Fruit fly (Drosophila melanogaster) whole organism, embryonic: ENCODE results near the gene Cyp4ac3.

Experiments
- CG10462 ChIP-seq: fragments of 200-800 bp; sonication (Bioruptor generic); optimal IDR thresholded peaks from 2 replicates; lab custom pipeline; 2016; ENCODE audit warnings: missing biosample characterization, missing genetic modification characterization
- CG11560 ChIP-seq: fragments of 200-800 bp; sonication (Bioruptor generic); IDR thresholded peaks from 3 replicates; pipeline ENCODE4 v1.3.6; 2022; ENCODE audit warnings: missing biosample characterization, missing genetic modification characterization
- CG11695 ChIP-seq: fragments of 200-800 bp; sonication (Bioruptor generic); IDR thresholded peaks from 3 replicates; pipeline ENCODE4 v1.3.6; 2022; ENCODE audit warnings: missing biosample characterization, missing genetic modification characterization
- CG14050 ChIP-seq: fragments of 200-800 bp; sonication (Bioruptor generic); IDR thresholded peaks from 3 replicates; pipeline ENCODE4 v1.3.6; 2022; ENCODE audit warnings: missing biosample characterization, missing genetic modification characterization
- CG15011 ChIP-seq: fragments of 200-800 bp; sonication (Bioruptor generic); optimal IDR thresholded peaks from 3 replicates; lab custom pipeline; 2018; ENCODE audit warnings: missing biosample characterization, mild to moderate bottlenecking, missing genetic modification characterization
- CG15601 ChIP-seq: fragments of 200-800 bp; sonication (Bioruptor generic); optimal IDR thresholded peaks from 3 replicates; lab custom pipeline; 2019; ENCODE audit warnings: missing biosample characterization, mild to moderate bottlenecking, missing genetic modification characterization, moderate library complexity
- CG17361 ChIP-seq: fragments of 200-800 bp; sonication (Bioruptor generic); IDR thresholded peaks from 3 replicates; pipeline ENCODE4 v1.3.6; 2022; ENCODE audit warnings: missing biosample characterization, missing genetic modification characterization
- CG17385 ChIP-seq: fragments of 200-800 bp; sonication (Bioruptor generic); optimal IDR thresholded peaks from 3 replicates; lab custom pipeline; 2018; ENCODE audit warnings: missing biosample characterization, mild to moderate bottlenecking, missing genetic modification characterization
- CG18619 ChIP-seq: fragments of 200-800 bp; sonication (Bioruptor generic); optimal IDR thresholded peaks from 3 replicates; lab custom pipeline; 2017; ENCODE audit warnings: missing biosample characterization, mild to moderate bottlenecking, missing genetic modification characterization
- CG2116 ChIP-seq: fragments of 200-800 bp; sonication (Bioruptor generic); optimal IDR thresholded peaks from 3 replicates; lab custom pipeline; 2018; ENCODE audit warnings: missing biosample characterization, mild to moderate bottlenecking, missing genetic modification characterization
- CG2199 ChIP-seq: fragments of 200-800 bp; sonication (Bioruptor generic); IDR thresholded peaks from 3 replicates; pipeline ENCODE4 v1.3.6; 2022; ENCODE audit warnings: missing biosample characterization, missing genetic modification characterization
- CG3847 ChIP-seq: fragments of 200-800 bp; sonication (Bioruptor generic); IDR thresholded peaks from 2 replicates; pipeline ENCODE4 v1.3.6; 2022; ENCODE audit warnings: missing biosample characterization, missing genetic modification characterization
- CG6683 ChIP-seq: fragments of 200-800 bp; sonication (Bioruptor generic); optimal IDR thresholded peaks from 2 replicates; lab custom pipeline; 2017; ENCODE audit warnings: missing biosample characterization, mild to moderate bottlenecking, missing genetic modification characterization, missing genetic modification reagents
- CG6854 ChIP-seq: fragments of 200-800 bp; sonication (Bioruptor generic); optimal IDR thresholded peaks from 3 replicates; lab custom pipeline; 2017; ENCODE audit warnings: missing biosample characterization, mild to moderate bottlenecking, missing genetic modification characterization
- CG8359 ChIP-seq: fragments of 200-800 bp; sonication (Bioruptor generic); optimal IDR thresholded peaks from 2 replicates; lab custom pipeline; 2017; ENCODE audit warnings: missing biosample characterization, mild to moderate bottlenecking, missing genetic modification characterization, borderline replicate concordance
- CG8765 ChIP-seq: fragments of 200-800 bp; sonication (Bioruptor generic); IDR thresholded peaks from 2 replicates; pipeline ENCODE4 v1.3.6; 2022; ENCODE audit warnings: missing biosample characterization, missing genetic modification characterization
- Dfd ChIP-seq, 2 experiments: fragments of >200 bp; optimal IDR thresholded peaks; 2 replicates each; lab custom pipeline; 2017; ENCODE audit warnings: missing biosample characterization in 2 of 2, missing genetic modification characterization in 2 of 2
- Dref ChIP-seq: fragments of 200-800 bp; sonication (Bioruptor generic); IDR thresholded peaks from 2 replicates; pipeline ENCODE4 v1.3.6; 2022; ENCODE audit warnings: missing biosample characterization, missing genetic modification characterization
- Ets65A ChIP-seq: fragments of 200-800 bp; sonication (Bioruptor generic); peaks from one replicate; lab custom pipeline; 2016; ENCODE audit warnings: missing biosample characterization, missing genetic modification characterization
- Lhr ChIP-seq: fragments of 200-800 bp; sonication (Bioruptor generic); optimal IDR thresholded peaks from 3 replicates; lab custom pipeline; 2017; ENCODE audit warnings: mild to moderate bottlenecking, missing biosample characterization, missing genetic modification reagents, missing genetic modification characterization
- MESR4 ChIP-seq: fragments of 200-800 bp; sonication (Bioruptor generic); optimal IDR thresholded peaks from 2 replicates; lab custom pipeline; 2018; ENCODE audit warnings: missing biosample characterization, mild to moderate bottlenecking, missing genetic modification characterization, moderate library complexity
- Mad ChIP-seq: fragments of 200-800 bp; sonication (Bioruptor generic); optimal IDR thresholded peaks from 2 replicates; lab custom pipeline; 2016; ENCODE audit warnings: missing biosample characterization, missing genetic modification characterization
- Med ChIP-seq: fragments of 200-800 bp; sonication (Bioruptor generic); peaks from one replicate; lab custom pipeline; 2016; ENCODE audit warnings: missing biosample characterization, missing genetic modification characterization, mild to moderate bottlenecking, inconsistent platforms, moderate library complexity
- Neu2 ChIP-seq: fragments of 200-800 bp; sonication (Bioruptor generic); optimal IDR thresholded peaks from 3 replicates; lab custom pipeline; 2016; ENCODE audit warnings: missing biosample characterization, missing genetic modification characterization, borderline replicate concordance
- Sox100B ChIP-seq: fragments of 200-800 bp; sonication (Bioruptor generic); optimal IDR thresholded peaks from 3 replicates; lab custom pipeline; 2018; ENCODE audit warnings: missing biosample characterization, mild to moderate bottlenecking, missing genetic modification characterization
- Spps ChIP-seq: fragments of 200-800 bp; sonication (Bioruptor generic); optimal IDR thresholded peaks from 2 replicates; lab custom pipeline; 2018; ENCODE audit warnings: missing biosample characterization, mild to moderate bottlenecking, missing genetic modification characterization
- Sry-β ChIP-seq: fragments of 200-800 bp; sonication (Bioruptor generic); optimal IDR thresholded peaks from 2 replicates; lab custom pipeline; 2018; ENCODE audit warnings: missing biosample characterization, mild to moderate bottlenecking, missing genetic modification characterization, moderate library complexity
- YL-1 ChIP-seq: fragments of 200-800 bp; sonication (Bioruptor generic); optimal IDR thresholded peaks from 3 replicates; lab custom pipeline; 2017; ENCODE audit warnings: missing biosample characterization, mild to moderate bottlenecking, missing genetic modification characterization
- ab ChIP-seq: fragments of 200-800 bp; sonication (Bioruptor generic); optimal IDR thresholded peaks from 2 replicates; lab custom pipeline; 2016; ENCODE audit warnings: missing biosample characterization, missing genetic modification characterization
- btn ChIP-seq: fragments of 200-800 bp; sonication (Bioruptor generic); optimal IDR thresholded peaks from 2 replicates; lab custom pipeline; 2016; ENCODE audit warnings: missing biosample characterization, missing genetic modification characterization
- disco-r ChIP-seq: fragments of 200-800 bp; sonication (Bioruptor generic); optimal IDR thresholded peaks from 2 replicates; lab custom pipeline; 2016; ENCODE audit warnings: missing biosample characterization, missing genetic modification characterization
- fd3F ChIP-seq: fragments of 200-800 bp; sonication (Bioruptor generic); optimal IDR thresholded peaks from 2 replicates; lab custom pipeline; 2018; ENCODE audit warnings: missing biosample characterization, mild to moderate bottlenecking, missing genetic modification characterization, moderate library complexity
- insv ChIP-seq, 2 experiments: fragments of 200-800 bp; sonication (Bioruptor generic); optimal IDR thresholded peaks; 3 replicates each; lab custom pipeline; 2016 to 2018; ENCODE audit warnings: missing biosample characterization in 2 of 2, missing genetic modification characterization in 2 of 2
- mam ChIP-seq: fragments of 200-800 bp; sonication (Bioruptor generic); optimal IDR thresholded peaks from 3 replicates; lab custom pipeline; 2016; ENCODE audit warnings: missing biosample characterization, missing genetic modification characterization
- mirr ChIP-seq: fragments of 200-800 bp; sonication (Bioruptor generic); optimal IDR thresholded peaks from 3 replicates; lab custom pipeline; 2018; ENCODE audit warnings: missing biosample characterization, mild to moderate bottlenecking, missing genetic modification characterization
- nau ChIP-seq: fragments of 200-800 bp; sonication (Bioruptor generic); optimal IDR thresholded peaks from 3 replicates; lab custom pipeline; 2017; ENCODE audit warnings: missing biosample characterization, mild to moderate bottlenecking, missing genetic modification characterization, missing genetic modification reagents
- org-1 ChIP-seq: fragments of 200-800 bp; sonication (Bioruptor generic); optimal IDR thresholded peaks from 2 replicates; lab custom pipeline; 2017; ENCODE audit warnings: missing biosample characterization, missing genetic modification characterization
- p53 ChIP-seq: fragments of 200-800 bp; sonication (Bioruptor generic); optimal IDR thresholded peaks from 2 replicates; lab custom pipeline; 2016; ENCODE audit warnings: missing biosample characterization, missing genetic modification characterization
- prd ChIP-seq, 3 experiments: fragments of >200 bp in 2 of 3; fragments of 200-800 bp in 1 of 3; sonication (Bioruptor generic) in 1 of 3; optimal IDR thresholded peaks in 2 of 3; IDR thresholded peaks in 1 of 3; 2 replicates in 2 of 3; 3 replicates in 1 of 3; pipeline versions ENCODE4 v1.3.6 to Lab custom; 2017 to 2022; ENCODE audit warnings: missing biosample characterization in 1 of 3, missing genetic modification characterization in 1 of 3
- ranshi ChIP-seq: fragments of 200-800 bp; sonication (Bioruptor generic); IDR thresholded peaks from 2 replicates; pipeline ENCODE4 v1.3.6; 2022; ENCODE audit warnings: missing biosample characterization, missing genetic modification characterization
- rib ChIP-seq: fragments of 200-800 bp; sonication (Bioruptor generic); IDR thresholded peaks from 2 replicates; pipeline ENCODE4 v1.3.6; 2022; ENCODE audit warnings: missing biosample characterization, missing genetic modification characterization
- row ChIP-seq: fragments of 200-800 bp; sonication (Bioruptor generic); IDR thresholded peaks from 3 replicates; pipeline ENCODE4 v1.3.6; 2022; ENCODE audit warnings: missing biosample characterization, missing genetic modification characterization
- sim ChIP-seq: fragments of 200-800 bp; sonication (Bioruptor generic); IDR thresholded peaks from 2 replicates; pipeline ENCODE4 v1.3.6; 2022; ENCODE audit warnings: missing biosample characterization, missing genetic modification characterization
- slou ChIP-seq: fragments of 200-800 bp; sonication (Bioruptor generic); optimal IDR thresholded peaks from 3 replicates; lab custom pipeline; 2016; ENCODE audit warnings: missing biosample characterization, missing genetic modification characterization
- stwl ChIP-seq: fragments of 200-800 bp; sonication (Bioruptor generic); optimal IDR thresholded peaks from 3 replicates; lab custom pipeline; 2018; ENCODE audit warnings: missing biosample characterization, mild to moderate bottlenecking, missing genetic modification characterization, moderate library complexity
- tio ChIP-seq: fragments of 200-800 bp; sonication (Bioruptor generic); optimal IDR thresholded peaks from 2 replicates; lab custom pipeline; 2017; ENCODE audit warnings: missing biosample characterization, missing genetic modification characterization, inconsistent platforms
- tll ChIP-seq, 2 experiments: fragments of 200-800 bp in 1 of 2; fragments of >200 bp in 1 of 2; sonication (Bioruptor generic) in 1 of 2; optimal IDR thresholded peaks; 2 replicates each; lab custom pipeline; 2017 to 2019; ENCODE audit warnings: missing biosample characterization in 2 of 2, missing genetic modification characterization in 2 of 2, mild to moderate bottlenecking in 1 of 2, moderate library complexity in 1 of 2
- trem ChIP-seq: fragments of 200-800 bp; optimal IDR thresholded peaks from 3 replicates; lab custom pipeline; 2019; ENCODE audit warnings: missing biosample characterization, mild to moderate bottlenecking, missing genetic modification characterization, moderate library complexity
- vnd ChIP-seq: fragments of 200-800 bp; sonication (Bioruptor generic); IDR thresholded peaks from 3 replicates; pipeline ENCODE4 v1.3.6; 2022; ENCODE audit warnings: missing biosample characterization, missing genetic modification characterization; ENCODE audit not compliant: partially characterized antibody

Gene Cyp4ac3

DNA sequence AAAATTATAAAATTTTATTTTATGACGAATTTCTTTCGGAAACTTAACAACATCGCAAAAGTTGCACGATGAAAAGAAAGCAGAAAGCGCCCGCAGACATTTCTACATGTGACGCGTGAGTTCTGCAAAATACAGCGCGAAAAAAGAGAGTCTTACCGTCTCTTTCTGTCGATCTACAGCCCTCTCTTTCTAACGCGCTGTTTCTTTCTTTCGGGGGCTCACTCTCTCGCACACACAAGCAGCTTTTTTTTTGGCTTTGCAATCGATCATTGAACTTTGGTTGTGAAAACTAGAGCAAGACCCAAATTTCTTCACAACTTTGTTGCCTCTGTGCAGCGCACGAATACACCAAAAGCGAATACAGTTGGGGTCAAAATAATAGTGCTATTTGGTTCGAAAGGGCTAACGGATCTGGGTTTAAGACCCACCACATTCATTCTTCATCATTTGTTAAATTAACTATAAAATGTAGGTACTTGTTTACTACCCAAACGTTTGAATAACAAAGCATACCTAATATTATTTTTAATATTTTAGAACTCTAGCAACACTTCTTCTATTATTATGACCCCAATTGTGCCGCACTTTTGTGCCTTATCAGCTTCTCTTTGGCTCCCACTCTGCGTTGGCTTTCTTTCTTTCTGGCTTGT, 30.8 kb downstream of the Cyp4ac3 start (continued):
- no peak for TF ChIP-seq stwl
- TF ChIP-seq prd (optimal IDR thresholded peaks at IDR 0.05; lab: Kevin White, UChicago) = no peak
- peak; percentile 75 for TF ChIP-seq prd (GFP tag; IDR thresholded peaks at IDR 0.05; lab: Robert Waterston, UW)
- TF ChIP-seq CG2116 (GFP tag; lab: Kevin White, UChicago) = peak; percentile 32
- TF ChIP-seq CG10462 = peak; percentile 70
- TF ChIP-seq CG8765 (GFP tag; lab: Robert Waterston, UW) = no peak
- peak; percentile 60; the same call in 1 of the 2 replicates for TF ChIP-seq sim (GFP tag; lab: Robert Waterston, UW)
- peak; percentile 88 for TF ChIP-seq Sox100B (GFP tag; lab: Kevin White, UChicago)
- no peak for TF ChIP-seq tll (GFP tag; optimal IDR thresholded peaks at IDR 0.05; lab: Kevin White, UChicago)
- TF ChIP-seq fd3F = peak; percentile 23
- no peak for TF ChIP-seq rib (GFP tag; lab: Robert Waterston, UW)
- peak; percentile 33 for TF ChIP-seq Sry-β
- peak; percentile 51; the same call in 2 of the 3 replicates for TF ChIP-seq CG14050
- TF ChIP-seq Ets65A (GFP tag; lab: Kevin White, UChicago) = peak; percentile 52
- no peak for TF ChIP-seq Neu2 (GFP tag; lab: Kevin White, UChicago)
- no peak for TF ChIP-seq CG3847 (GFP tag; lab: Robert Waterston, UW)
- TF ChIP-seq disco-r (GFP tag; lab: Kevin White, UChicago) = peak; percentile 20
- peak; percentile 63 for TF ChIP-seq Lhr (GFP tag; lab: Kevin White, UChicago)
- TF ChIP-seq CG15011 = peak; percentile 64
- peak; percentile 59 for TF ChIP-seq ranshi (GFP tag; lab: Robert Waterston, UW)
- peak; percentile 84 for TF ChIP-seq org-1
- TF ChIP-seq tio (GFP tag; lab: Kevin White, UChicago) = peak; percentile 76
- TF ChIP-seq mam (GFP tag; lab: Kevin White, UChicago) = peak; percentile 29
- peak; percentile 50 for TF ChIP-seq CG8359 (GFP tag; lab: Kevin White, UChicago)
- no peak for TF ChIP-seq CG11560
- TF ChIP-seq row (GFP tag; lab: Robert Waterston, UW) = peak; percentile 96
- TF ChIP-seq YL-1 (GFP tag; lab: Kevin White, UChicago) = peak; percentile 23
- TF ChIP-seq p53 = no peak
- no peak for TF ChIP-seq slou
- no peak for TF ChIP-seq btn (GFP tag; lab: Kevin White, UChicago)
- peak; percentile 46 for TF ChIP-seq CG6683
- peak; percentile 82 for TF ChIP-seq CG18619 (GFP tag; lab: Kevin White, UChicago)
- TF ChIP-seq Med (GFP tag; lab: Kevin White, UChicago) = peak; percentile 88
- TF ChIP-seq trem (tag; lab: Kevin White, UChicago) = peak; percentile 82
- peak; percentile 10 for TF ChIP-seq MESR4 (GFP tag; lab: Kevin White, UChicago)
- peak; percentile 26 for TF ChIP-seq Mad (GFP tag; lab: Kevin White, UChicago)
- no peak for TF ChIP-seq Dref (GFP tag; lab: Robert Waterston, UW)
- peak; percentile 13 for TF ChIP-seq ab (GFP tag; lab: Kevin White, UChicago)
- no peak for TF ChIP-seq Dfd (GFP tag; optimal IDR thresholded peaks at IDR 0.05; lab: Kevin White, UChicago)
- no peak for TF ChIP-seq CG2199 (GFP tag; lab: Robert Waterston, UW)
- TF ChIP-seq insv (GFP tag; optimal IDR thresholded peaks at IDR 0.05; lab: Kevin White, UChicago) = no peak
- TF ChIP-seq CG17385 = peak; percentile 89
- peak; percentile 91 for TF ChIP-seq CG11695 (GFP tag; lab: Robert Waterston, UW)
- no peak for TF ChIP-seq vnd (GFP tag; lab: Robert Waterston, UW)
- peak; percentile 82 for TF ChIP-seq nau (GFP tag; lab: Kevin White, UChicago)
- peak; percentile 67 for TF ChIP-seq CG6854
- peak; percentile 87 for TF ChIP-seq CG17361 (GFP tag; lab: Robert Waterston, UW)
- peak; percentile 87 for TF ChIP-seq CG15601 (tag; lab: Kevin White, UChicago)
- TF ChIP-seq mirr (GFP tag; lab: Kevin White, UChicago) = no peak
- TF ChIP-seq Spps = peak; percentile 70
